Worm (Caenorhabditis elegans): ENCODE data around the gene met-2.

DNA sequence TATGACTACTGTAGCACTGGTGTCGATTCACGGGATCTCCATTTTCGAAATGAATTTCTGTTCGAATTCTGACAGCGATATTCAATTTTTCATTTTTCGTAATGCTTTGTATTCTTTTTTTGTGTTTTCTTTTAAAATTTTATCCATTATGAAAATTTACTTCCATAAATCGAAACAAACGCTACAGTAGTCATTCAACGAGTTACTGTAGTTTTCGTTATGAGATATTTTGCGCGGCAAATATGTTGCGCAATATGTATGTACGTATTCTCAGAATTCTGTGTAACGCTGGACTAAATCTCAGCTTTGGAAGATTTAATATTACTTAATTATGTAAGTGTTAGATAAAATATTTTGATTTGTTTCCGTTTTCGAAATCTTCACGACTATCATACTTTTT lies 5.9 kb upstream of the met-2 start:
- TF ChIP-seq nhr-237 (tag; optimal IDR thresholded peaks at IDR 0.05) (no peak), unc-120 (tag; optimal IDR thresholded peaks at IDR 0.05; ENCODE audit: poor library complexity, severe bottlenecking) (no peak), snpc-4 (tag; optimal IDR thresholded peaks at IDR 0.05) (no peak), blmp-1 (tag; optimal IDR thresholded peaks at IDR 0.05) (no peak), lsy-2 (tag; optimal IDR thresholded peaks at IDR 0.05) (no peak), hlh-1 (tag; optimal IDR thresholded peaks at IDR 0.05) (no peak), elt-3 (tag; optimal IDR thresholded peaks at IDR 0.05) (no peak), nhr-2 (tag; optimal IDR thresholded peaks at IDR 0.05) (no peak)

All from whole organism, mixed stage, embryonic.